Fruit fly (Drosophila melanogaster) S2 (cell line): ENCODE data around the gene p.

Source experiments
- CG8478 ChIP-seq: fragments of >200 bp; optimal IDR thresholded peaks from 2 replicates; lab custom pipeline; 2018
- CTCF ChIP-seq, 2 experiments: fragments of >200 bp; optimal IDR thresholded peaks; 2 replicates each; lab custom pipeline; 2018

The p gene

DNA sequence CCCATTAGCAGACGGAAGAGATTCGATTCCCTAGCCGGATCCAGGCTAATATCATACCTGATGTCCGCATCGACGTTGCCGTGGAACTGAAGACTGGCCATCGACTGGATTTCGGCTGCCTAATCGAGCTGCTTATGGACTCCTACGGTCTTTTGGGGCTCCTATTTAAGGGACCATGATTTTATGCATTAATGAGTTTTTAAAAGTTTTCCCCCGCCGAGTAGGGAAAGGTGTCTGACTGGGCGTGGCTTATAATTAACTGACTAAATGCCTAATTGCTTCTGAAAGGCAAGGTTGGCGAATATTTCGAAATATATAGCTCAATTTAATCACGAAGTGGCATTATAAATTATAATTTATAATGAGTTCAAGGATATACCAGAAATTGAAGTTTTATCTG, 34.7 kb downstream of the p start, which contains the start of gene Or85e:
Or85e (minus strand) TSS at position 101 of the 400 bp plus-strand sequence.
- TF ChIP-seq CG8478 (lab: Kevin White, UChicago) (no peak), CTCF (optimal IDR thresholded peaks at IDR 0.05; lab: Kevin White, UChicago) (no peak)

DNA sequence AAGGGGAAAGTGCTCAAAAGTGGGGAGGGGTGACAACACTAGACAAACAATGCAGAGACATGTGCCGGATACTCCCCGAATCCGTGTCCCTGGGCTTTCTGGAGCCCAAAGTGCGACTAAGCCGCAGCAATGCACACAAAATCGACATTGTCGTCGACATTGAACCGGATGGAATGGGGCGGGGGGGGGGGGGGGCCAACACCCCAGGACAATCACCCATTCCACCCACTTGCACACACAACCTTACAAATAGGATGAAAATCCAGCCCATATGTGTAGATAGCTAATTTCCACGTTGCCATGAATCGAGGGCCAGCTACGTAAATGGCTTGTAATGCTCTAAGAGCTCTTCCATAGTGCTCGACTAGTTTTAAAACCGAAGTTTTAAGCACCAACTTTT, 49.7 kb downstream of the p start:
- TF ChIP-seq CTCF (optimal IDR thresholded peaks at IDR 0.05; lab: Kevin White, UChicago) (no peak), CG8478 (lab: Kevin White, UChicago) (no peak)

DNA sequence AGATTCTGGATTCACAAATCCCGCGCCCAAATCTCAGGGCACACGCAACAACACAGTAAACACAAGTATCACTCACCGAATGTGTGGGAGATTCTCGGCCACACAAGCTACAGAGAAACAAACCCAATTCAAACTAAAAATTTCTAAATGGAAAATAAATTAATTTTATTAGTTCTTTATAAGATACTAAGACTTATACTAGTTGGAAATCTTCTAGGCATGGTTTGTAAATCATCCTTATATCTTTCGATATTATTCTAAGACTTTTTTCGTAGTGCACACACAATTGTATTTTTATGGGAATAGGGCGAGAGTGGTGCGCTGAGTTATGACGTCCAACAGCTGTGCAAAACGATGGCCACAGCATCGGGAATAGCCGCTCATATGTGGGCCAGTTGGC, 51.4 kb downstream of the p start:
- TF ChIP-seq CG8478 (lab: Kevin White, UChicago) (no peak), CTCF (optimal IDR thresholded peaks at IDR 0.05; lab: Kevin White, UChicago) (no peak)

DNA sequence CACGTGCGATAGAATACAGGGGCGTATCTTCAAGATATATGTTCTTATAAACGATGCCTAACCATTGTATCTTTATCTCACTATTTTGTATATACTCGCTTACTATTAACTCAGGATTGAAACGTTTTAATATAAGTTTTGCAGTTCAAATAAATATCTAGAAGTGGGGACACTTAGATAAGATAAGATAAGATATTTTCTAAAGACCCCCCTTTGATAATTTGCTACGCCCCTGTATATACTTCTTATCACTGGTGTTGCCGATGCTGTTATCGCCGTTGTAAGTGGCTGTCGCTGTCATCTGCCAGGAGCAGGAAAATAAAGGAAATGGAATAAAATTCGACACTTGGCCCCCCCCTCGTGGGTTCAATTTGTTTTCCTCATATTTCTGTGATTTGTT, 54.3 kb downstream of the p start:
- TF ChIP-seq CTCF (optimal IDR thresholded peaks at IDR 0.05; lab: Kevin White, UChicago) (no peak), CG8478 (lab: Kevin White, UChicago) (no peak)
